Fruit fly (Drosophila melanogaster) whole organism, embryonic: Measurements from ENCODE around the gene CG9630.

ENCODE experiments used
- Aef1 ChIP-seq: fragments of 200-800 bp; sonication (Bioruptor generic); IDR thresholded peaks from 3 replicates; pipeline ENCODE4 v1.3.6; 2022; ENCODE audit warnings: missing biosample characterization, missing genetic modification characterization
- Blimp-1 ChIP-seq: fragments of 200-800 bp; sonication (Bioruptor generic); optimal IDR thresholded peaks from 3 replicates; lab custom pipeline; 2018; ENCODE audit warnings: missing biosample characterization, missing genetic modification characterization, mild to moderate bottlenecking, moderate library complexity, missing genetic modification reagents
- Bteb2 ChIP-seq: fragments of 200-800 bp; sonication (Bioruptor generic); optimal IDR thresholded peaks from 2 replicates; lab custom pipeline; 2016; ENCODE audit warnings: missing biosample characterization, missing genetic modification characterization
- CG12659 ChIP-seq: fragments of 200-800 bp; sonication (Bioruptor generic); optimal IDR thresholded peaks from 3 replicates; lab custom pipeline; 2017; ENCODE audit warnings: mild to moderate bottlenecking, missing biosample characterization, missing genetic modification reagents, missing genetic modification characterization
- CG12769 ChIP-seq: fragments of 200-800 bp; sonication (Bioruptor generic); optimal IDR thresholded peaks from 2 replicates; lab custom pipeline; 2019; ENCODE audit warnings: missing biosample characterization, mild to moderate bottlenecking, missing genetic modification characterization, moderate library complexity
- CG15269 ChIP-seq: fragments of 200-800 bp; sonication (Bioruptor generic); optimal IDR thresholded peaks from 2 replicates; lab custom pipeline; 2018; ENCODE audit warnings: missing biosample characterization, mild to moderate bottlenecking, missing genetic modification characterization, moderate library complexity
- CG15514 ChIP-seq: fragments of 200-800 bp; sonication (Bioruptor generic); optimal IDR thresholded peaks from 3 replicates; lab custom pipeline; 2017; ENCODE audit warnings: missing biosample characterization, missing genetic modification characterization, mild to moderate bottlenecking, moderate library complexity, missing genetic modification reagents
- CG17802 ChIP-seq: fragments of 200-800 bp; sonication (Bioruptor generic); optimal IDR thresholded peaks from 2 replicates; lab custom pipeline; 2018; ENCODE audit warnings: missing biosample characterization, mild to moderate bottlenecking, missing genetic modification characterization, moderate library complexity
- CG18262 ChIP-seq: fragments of 200-800 bp; optimal IDR thresholded peaks from 3 replicates; lab custom pipeline; 2019; ENCODE audit warnings: missing biosample characterization, mild to moderate bottlenecking, missing genetic modification characterization, moderate library complexity
- CG2875 ChIP-seq: fragments of 200-800 bp; sonication (Bioruptor generic); optimal IDR thresholded peaks from 2 replicates; lab custom pipeline; 2017; ENCODE audit warnings: missing biosample characterization, mild to moderate bottlenecking, missing genetic modification characterization, missing genetic modification reagents
- CG31365 ChIP-seq: fragments of 200-800 bp; sonication (Bioruptor generic); optimal IDR thresholded peaks from 2 replicates; lab custom pipeline; 2018; ENCODE audit warnings: missing biosample characterization, mild to moderate bottlenecking, missing genetic modification characterization
- CG32772 ChIP-seq: fragments of 200-800 bp; sonication (Bioruptor generic); IDR thresholded peaks from 2 replicates; pipeline ENCODE4 v1.3.6; 2022; ENCODE audit warnings: missing biosample characterization, missing genetic modification characterization
- CG34376 ChIP-seq: fragments of 200-800 bp; sonication (Bioruptor generic); optimal IDR thresholded peaks from 2 replicates; lab custom pipeline; 2018; ENCODE audit warnings: missing biosample characterization, mild to moderate bottlenecking, missing genetic modification characterization
- CG3838 ChIP-seq: fragments of 200-800 bp; sonication (Bioruptor generic); optimal IDR thresholded peaks from 3 replicates; lab custom pipeline; 2016; ENCODE audit warnings: missing biosample characterization, missing genetic modification characterization
- CG6175 ChIP-seq: fragments of 200-800 bp; sonication (Bioruptor generic); IDR thresholded peaks from 3 replicates; pipeline ENCODE4 v1.3.6; 2022; ENCODE audit warnings: missing biosample characterization, missing genetic modification characterization
- CG6272 ChIP-seq: fragments of 200-800 bp; sonication (Bioruptor generic); IDR thresholded peaks from 2 replicates; pipeline ENCODE4 v1.3.6; 2022; ENCODE audit warnings: missing biosample characterization, missing genetic modification characterization
- CG7987 ChIP-seq: fragments of 200-800 bp; sonication (Bioruptor generic); optimal IDR thresholded peaks from 2 replicates; lab custom pipeline; 2018; ENCODE audit warnings: missing biosample characterization, mild to moderate bottlenecking, missing genetic modification characterization, moderate library complexity
- Deaf1 ChIP-seq: fragments of 200-800 bp; optimal IDR thresholded peaks from 3 replicates; lab custom pipeline; 2019; ENCODE audit warnings: missing biosample characterization, mild to moderate bottlenecking, missing genetic modification characterization, moderate library complexity
- Dfd ChIP-seq, 2 experiments: fragments of >200 bp; optimal IDR thresholded peaks; 2 replicates each; lab custom pipeline; 2017; ENCODE audit warnings: missing biosample characterization in 2 of 2, missing genetic modification characterization in 2 of 2
- Dip2 ChIP-seq: fragments of 200-800 bp; sonication (Bioruptor generic); IDR thresholded peaks from 2 replicates; pipeline ENCODE4 v1.3.6; 2022; ENCODE audit warnings: missing biosample characterization, missing genetic modification characterization
- Dip3 ChIP-seq: fragments of 200-800 bp; sonication (Bioruptor generic); optimal IDR thresholded peaks from 3 replicates; lab custom pipeline; 2016; ENCODE audit warnings: missing biosample characterization, missing genetic modification characterization
- Dp ChIP-seq: fragments of 200-800 bp; sonication (Bioruptor generic); optimal IDR thresholded peaks from 2 replicates; lab custom pipeline; 2018; ENCODE audit warnings: missing biosample characterization, mild to moderate bottlenecking, missing genetic modification characterization, moderate library complexity
- Drgx ChIP-seq: fragments of 200-800 bp; sonication (Bioruptor generic); IDR thresholded peaks from 2 replicates; pipeline ENCODE4 v1.3.6; 2022; ENCODE audit warnings: missing biosample characterization, missing genetic modification characterization
- GATAe ChIP-seq: fragments of 200-800 bp; sonication (Bioruptor generic); conservative IDR thresholded peaks from 2 replicates; pipeline ENCODE4 v1.3.6; 2022; ENCODE audit warnings: missing biosample characterization, missing genetic modification characterization
- Gsc ChIP-seq: fragments of 200-800 bp; sonication (Bioruptor generic); IDR thresholded peaks from 2 replicates; pipeline ENCODE4 v1.3.6; 2022; ENCODE audit warnings: missing biosample characterization, missing genetic modification characterization
- Jarid2 ChIP-seq: fragments of 200-800 bp; sonication (Bioruptor generic); optimal IDR thresholded peaks from 3 replicates; lab custom pipeline; 2017; ENCODE audit warnings: mild to moderate bottlenecking, missing biosample characterization, missing genetic modification reagents, missing genetic modification characterization
- Meics ChIP-seq: fragments of 200-800 bp; sonication (Bioruptor generic); optimal IDR thresholded peaks from 2 replicates; lab custom pipeline; 2017; ENCODE audit warnings: missing biosample characterization, mild to moderate bottlenecking, missing genetic modification characterization
- PHDP ChIP-seq: fragments of 200-800 bp; sonication (Bioruptor generic); optimal IDR thresholded peaks from 3 replicates; lab custom pipeline; 2018; ENCODE audit warnings: missing biosample characterization, mild to moderate bottlenecking, missing genetic modification characterization, moderate library complexity
- Ravus ChIP-seq: fragments of 200-800 bp; sonication (Bioruptor generic); IDR thresholded peaks from 2 replicates; pipeline ENCODE4 v1.3.6; 2022; ENCODE audit warnings: missing biosample characterization, missing genetic modification characterization
- Sry-δ ChIP-seq: fragments of 200-800 bp; sonication (Bioruptor generic); optimal IDR thresholded peaks from 2 replicates; lab custom pipeline; 2016; ENCODE audit warnings: missing biosample characterization, missing genetic modification characterization
- Xrp1 ChIP-seq: fragments of 200-800 bp; sonication (Bioruptor generic); IDR thresholded peaks from 2 replicates; pipeline ENCODE4 v1.3.6; 2022; ENCODE audit warnings: missing biosample characterization, missing genetic modification characterization
- al ChIP-seq: fragments of 200-800 bp; sonication (Bioruptor generic); IDR thresholded peaks from 2 replicates; pipeline ENCODE4 v1.3.6; 2022; ENCODE audit warnings: missing biosample characterization, missing genetic modification characterization
- bcd ChIP-seq: fragments of 200-800 bp; sonication (Bioruptor generic); optimal IDR thresholded peaks from 2 replicates; lab custom pipeline; 2017; ENCODE audit warnings: missing biosample characterization, mild to moderate bottlenecking, missing genetic modification characterization
- bigmax ChIP-seq: fragments of 200-800 bp; sonication (Bioruptor generic); optimal IDR thresholded peaks from 2 replicates; lab custom pipeline; 2018; ENCODE audit warnings: missing biosample characterization, mild to moderate bottlenecking, missing genetic modification characterization
- cg ChIP-seq: fragments of 200-800 bp; sonication (Bioruptor generic); optimal IDR thresholded peaks from 3 replicates; lab custom pipeline; 2019; ENCODE audit warnings: missing biosample characterization, mild to moderate bottlenecking, missing genetic modification characterization, moderate library complexity
- ftz-f1 ChIP-seq: fragments of 200-800 bp; sonication (Bioruptor generic); optimal IDR thresholded peaks from 2 replicates; lab custom pipeline; 2016; ENCODE audit warnings: missing biosample characterization, missing genetic modification characterization
- fu2 ChIP-seq: fragments of 200-800 bp; sonication (Bioruptor generic); optimal IDR thresholded peaks from 2 replicates; lab custom pipeline; 2016; ENCODE audit warnings: missing biosample characterization, missing genetic modification characterization
- gce ChIP-seq: fragments of 200-800 bp; sonication (Bioruptor generic); IDR thresholded peaks from 3 replicates; pipeline ENCODE4 v1.3.6; 2022; ENCODE audit warnings: missing biosample characterization, missing genetic modification characterization
- gro ChIP-seq: fragments of 200-800 bp; sonication (Bioruptor generic); optimal IDR thresholded peaks from 2 replicates; lab custom pipeline; 2016; ENCODE audit warnings: missing biosample characterization, missing genetic modification characterization
- klu ChIP-seq: fragments of 200-800 bp; sonication (Bioruptor generic); IDR thresholded peaks from 2 replicates; pipeline ENCODE4 v1.3.6; 2022; ENCODE audit warnings: missing biosample characterization, missing genetic modification characterization
- org-1 ChIP-seq: fragments of 200-800 bp; sonication (Bioruptor generic); optimal IDR thresholded peaks from 2 replicates; lab custom pipeline; 2017; ENCODE audit warnings: missing biosample characterization, missing genetic modification characterization
- p53 ChIP-seq: fragments of 200-800 bp; sonication (Bioruptor generic); optimal IDR thresholded peaks from 2 replicates; lab custom pipeline; 2016; ENCODE audit warnings: missing biosample characterization, missing genetic modification characterization
- pfk ChIP-seq: fragments of 200-800 bp; sonication (Bioruptor generic); optimal IDR thresholded peaks from 2 replicates; lab custom pipeline; 2018; ENCODE audit warnings: missing biosample characterization, mild to moderate bottlenecking, missing genetic modification characterization, moderate library complexity
- pnt ChIP-seq: fragments of 200-800 bp; sonication (Bioruptor generic); optimal IDR thresholded peaks from 3 replicates; lab custom pipeline; 2016; ENCODE audit warnings: missing biosample characterization, missing genetic modification characterization
- sob ChIP-seq: fragments of 200-800 bp; sonication (Bioruptor generic); IDR thresholded peaks from 2 replicates; pipeline ENCODE4 v1.3.6; 2022; ENCODE audit warnings: missing biosample characterization, missing genetic modification characterization
- ssp ChIP-seq: fragments of 200-800 bp; sonication (Bioruptor generic); IDR thresholded peaks from 2 replicates; pipeline ENCODE4 v1.3.6; 2022; ENCODE audit warnings: missing biosample characterization, missing genetic modification characterization
- tgo ChIP-seq: fragments of 200-800 bp; sonication (Bioruptor generic); IDR thresholded peaks from 3 replicates; pipeline ENCODE4 v1.3.6; 2022; ENCODE audit warnings: missing biosample characterization, missing genetic modification characterization
- vnd ChIP-seq: fragments of 200-800 bp; sonication (Bioruptor generic); IDR thresholded peaks from 3 replicates; pipeline ENCODE4 v1.3.6; 2022; ENCODE audit warnings: missing biosample characterization, missing genetic modification characterization; ENCODE audit not compliant: partially characterized antibody
- wdn ChIP-seq: fragments of 200-800 bp; sonication (Bioruptor generic); IDR thresholded peaks from 2 replicates; pipeline ENCODE4 v1.3.6; 2022; ENCODE audit warnings: missing biosample characterization, missing genetic modification characterization

Gene CG9630

dm6 chr3R:8239472-8240301 is 30.0 kb downstream of the CG9630 start (continued):
- TF ChIP-seq Blimp-1 (GFP tag; lab: Kevin White, UChicago) (peak; percentile 82), CG12659 (GFP tag; lab: Kevin White, UChicago) (peak; percentile 95), Jarid2 (GFP tag; lab: Kevin White, UChicago) (peak; percentile 73), pnt (GFP tag; lab: Kevin White, UChicago) (peak; percentile 59), sob (GFP tag; lab: Robert Waterston, UW) (peak; percentile 72; the same call in 1 of the 2 replicates), Drgx (peak; percentile 73), bigmax (GFP tag; lab: Kevin White, UChicago) (no peak), CG6272 (GFP tag; lab: Robert Waterston, UW) (no peak; the same call in 1 of the 2 replicates), al (GFP tag; lab: Robert Waterston, UW) (peak; percentile 66), Xrp1 (GFP tag; lab: Robert Waterston, UW) (peak; percentile 75), tgo (GFP tag; lab: Robert Waterston, UW) (peak; percentile 64), Aef1 (GFP tag; lab: Robert Waterston, UW) (peak; percentile 59; the same call in 2 of the 3 replicates), ftz-f1 (GFP tag; lab: Kevin White, UChicago) (no peak), Meics (peak; percentile 95), CG18262 (tag; lab: Kevin White, UChicago) (peak; percentile 97), Gsc (no peak), CG3838 (peak; percentile 75), pfk (GFP tag; lab: Kevin White, UChicago) (no peak), org-1 (GFP tag; lab: Kevin White, UChicago) (peak; percentile 90), Deaf1 (peak; percentile 73), CG2875 (GFP tag; lab: Kevin White, UChicago) (peak; percentile 84), Dip2 (GFP tag; lab: Robert Waterston, UW) (no peak), Ravus (no peak), Dp (GFP tag; lab: Kevin White, UChicago) (no peak), CG31365 (tag; lab: Kevin White, UChicago) (no peak), gro (peak; percentile 52), p53 (GFP tag; lab: Kevin White, UChicago) (no peak), fu2 (GFP tag; lab: Kevin White, UChicago) (peak; percentile 72), Sry-δ (GFP tag; lab: Kevin White, UChicago) (peak; percentile 28), CG17802 (tag; lab: Kevin White, UChicago) (peak; percentile 61), cg (peak; percentile 70), CG7987 (peak; percentile 34), ssp (GFP tag; lab: Robert Waterston, UW) (peak; percentile 55), CG32772 (GFP tag; lab: Robert Waterston, UW) (0 out of 2 replicates have a peak, but pooled peaks have one; percentile 39), wdn (no peak; the same call in 1 of the 2 replicates), Bteb2 (GFP tag; lab: Kevin White, UChicago) (peak; percentile 84), vnd (GFP tag; lab: Robert Waterston, UW) (no peak), Dfd (GFP tag; optimal IDR thresholded peaks at IDR 0.05; lab: Kevin White, UChicago) (no peak), CG34376 (GFP tag; lab: Kevin White, UChicago) (peak; percentile 89), CG12769 (peak; percentile 63), GATAe (GFP tag; lab: Robert Waterston, UW) (peak; percentile 47; the same call in 1 of the 2 replicates), CG6175 (GFP tag; lab: Robert Waterston, UW) (no peak), CG15514 (GFP tag; lab: Kevin White, UChicago) (peak; percentile 98), bcd (GFP tag; lab: Kevin White, UChicago) (peak; percentile 91), gce (GFP tag; lab: Robert Waterston, UW) (0 out of 3 replicates have a peak, but pooled peaks have one; percentile 22), Dip3 (peak; percentile 68), CG15269 (peak; percentile 93), klu (GFP tag; lab: Robert Waterston, UW) (peak; percentile 57), PHDP (tag; lab: Kevin White, UChicago) (peak; percentile 90)
